Fruit fly (Drosophila melanogaster) whole organism, embryonic: ENCODE results near the gene CG14715.

Experiments
- Jarid2 ChIP-seq: fragments of 200-800 bp; sonication (Bioruptor generic); optimal IDR thresholded peaks from 3 replicates; lab custom pipeline; 2017; ENCODE audit warnings: mild to moderate bottlenecking, missing biosample characterization, missing genetic modification reagents, missing genetic modification characterization
- aop ChIP-seq: fragments of 200-800 bp; sonication (Bioruptor generic); IDR thresholded peaks from 2 replicates; pipeline ENCODE4 v1.3.6; 2022; ENCODE audit warnings: missing biosample characterization, missing genetic modification characterization
- chinmo ChIP-seq: fragments of 200-800 bp; sonication (Bioruptor generic); IDR thresholded peaks from 4 replicates; pipeline ENCODE4 v1.3.6; 2022; ENCODE audit warnings: missing biosample characterization, missing genetic modification characterization; ENCODE audit not compliant: partially characterized antibody
- crp ChIP-seq, 2 experiments: fragments of 200-800 bp; sonication (Bioruptor generic); optimal IDR thresholded peaks; 2 replicates in 1 of 2; 3 replicates in 1 of 2; lab custom pipeline; 2017; ENCODE audit warnings: missing biosample characterization in 2 of 2, missing genetic modification characterization in 2 of 2, mild to moderate bottlenecking in 1 of 2, moderate library complexity in 1 of 2
- oc ChIP-seq: fragments of 200-800 bp; sonication (Bioruptor generic); optimal IDR thresholded peaks from 2 replicates; lab custom pipeline; 2018; ENCODE audit warnings: missing biosample characterization, mild to moderate bottlenecking, missing genetic modification characterization, moderate library complexity
- run ChIP-seq: fragments of 200-800 bp; sonication (Bioruptor generic); optimal IDR thresholded peaks from 3 replicates; lab custom pipeline; 2018; ENCODE audit warnings: missing biosample characterization, mild to moderate bottlenecking, missing genetic modification characterization

CG14715 gene

dm6 chr3R:11721593-11721992, 47.6 kb downstream of the CG14715 start, which contains the start of gene CG12594 (continued):
- peak; percentile 4 for TF ChIP-seq Jarid2 (GFP tag; lab: Kevin White, UChicago)
- no peak for TF ChIP-seq oc (tag; lab: Kevin White, UChicago)
- no peak for TF ChIP-seq crp (GFP tag; optimal IDR thresholded peaks at IDR 0.05; lab: Kevin White, UChicago)
- no peak for TF ChIP-seq run (tag; lab: Kevin White, UChicago)
- no peak for TF ChIP-seq aop (GFP tag; lab: Robert Waterston, UW)
- 0 out of 4 replicates have a peak, but pooled peaks have one; percentile 22 for TF ChIP-seq chinmo (GFP tag; lab: Robert Waterston, UW)
- TF ChIP-seq, all 482 proteins: peak for 7
